Fruit fly (Drosophila melanogaster): ENCODE data around the gene B9d2.
A peak's percentile ranks its signal among the peaks of the same experiment; 100 is the strongest.

The B9d2 gene

DNA sequence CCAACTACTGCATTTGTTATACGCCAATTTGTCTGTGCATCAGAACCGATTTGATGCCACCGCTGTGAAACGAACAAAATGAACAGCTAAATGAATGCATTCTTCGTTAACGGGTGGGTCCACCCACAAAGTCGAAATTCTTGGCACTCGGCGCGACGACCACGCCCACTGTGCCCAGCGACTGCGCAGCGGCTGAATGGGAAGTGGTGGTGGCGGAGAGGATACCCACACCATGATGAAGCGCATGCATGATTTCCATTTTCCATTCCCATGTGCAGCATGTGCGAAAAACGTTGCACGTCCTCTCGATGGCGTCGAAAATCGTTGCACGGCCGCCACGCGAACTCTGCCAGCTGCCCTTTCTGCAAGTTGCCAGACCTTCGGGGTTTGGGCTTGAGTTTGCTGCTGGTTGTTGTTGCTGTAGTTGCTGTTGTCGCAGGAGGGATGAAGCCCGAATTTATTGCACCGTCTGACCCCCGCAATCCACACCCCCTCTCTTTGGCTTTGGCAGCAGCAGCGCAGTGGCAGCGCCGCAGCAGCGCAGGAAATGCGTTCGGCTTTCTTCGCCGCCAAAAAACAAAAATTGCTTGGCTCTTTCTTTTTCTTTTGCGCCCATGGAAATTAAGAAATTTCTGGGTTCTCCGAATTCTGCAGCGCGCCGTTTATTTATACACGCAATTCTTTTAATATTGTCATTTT is 49.2 kb downstream of the B9d2 start (continued):
- no peak for TF ChIP-seq Nf-YC (tag; optimal IDR thresholded peaks at IDR 0.05)

DNA sequence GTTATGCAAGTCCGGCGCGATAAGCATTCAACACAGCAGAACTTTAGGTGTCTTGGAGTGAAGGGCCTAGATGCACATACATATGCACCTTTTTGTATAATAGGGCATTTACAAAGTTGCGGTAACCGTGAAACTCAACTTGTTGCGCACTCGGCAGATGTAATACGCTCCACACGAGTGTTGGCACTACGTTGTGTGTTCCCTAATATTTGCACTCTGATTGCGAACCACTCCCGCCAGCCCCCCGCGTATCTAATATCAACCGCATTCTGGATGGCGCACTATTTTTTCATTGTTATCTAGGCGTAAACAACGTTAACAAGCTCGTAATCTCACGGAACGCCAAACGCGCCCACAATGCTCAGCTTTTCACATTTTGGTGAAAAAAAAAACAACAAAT is 50.1 kb downstream of the B9d2 start:
- TF ChIP-seq caup (GFP tag; optimal IDR thresholded peaks at IDR 0.05; ENCODE audit: severe bottlenecking) (peak; percentile 41), ato (GFP tag; IDR thresholded peaks at IDR 0.05; ENCODE audit: partially characterized antibody) (no peak), crol (GFP tag; IDR thresholded peaks at IDR 0.05) (0 out of 2 replicates have a peak, but pooled peaks have one; percentile 9), tx (GFP tag; optimal IDR thresholded peaks at IDR 0.05) (no peak), E2f1 (GFP tag; IDR thresholded peaks at IDR 0.05) (no peak), Sox100B (GFP tag; optimal IDR thresholded peaks at IDR 0.05) (no peak), CG13624 (GFP tag; optimal IDR thresholded peaks at IDR 0.05) (no peak), Ada2b (GFP tag; IDR thresholded peaks at IDR 0.05) (no peak), CG30431 (GFP tag; optimal IDR thresholded peaks at IDR 0.05) (no peak), CG2678 (tag; optimal IDR thresholded peaks at IDR 0.05) (peak; percentile 5), CG12236 (GFP tag; optimal IDR thresholded peaks at IDR 0.05) (no peak), gem (tag; optimal IDR thresholded peaks at IDR 0.05) (no peak), CG30020 (tag; optimal IDR thresholded peaks at IDR 0.05) (no peak), CG11696 (GFP tag; IDR thresholded peaks at IDR 0.05) (no peak), CG3163 (GFP tag; optimal IDR thresholded peaks at IDR 0.05) (no peak), BtbVII (GFP tag; optimal IDR thresholded peaks at IDR 0.05) (no peak), CG6175 (GFP tag; IDR thresholded peaks at IDR 0.05) (0 out of 3 replicates have a peak, but pooled peaks have one; percentile 14), sug (tag; optimal IDR thresholded peaks at IDR 0.05) (peak; percentile 61), Med (GFP tag) (peak; percentile 79), GATAe (GFP tag; conservative IDR thresholded peaks at IDR 0.05) (0 out of 2 replicates have a peak, but pooled peaks have one; percentile 42), Sin3A (optimal IDR thresholded peaks at IDR 0.05) (no peak), CG8290 (GFP tag; optimal IDR thresholded peaks at IDR 0.05) (no peak), CG8290 (tag; optimal IDR thresholded peaks at IDR 0.05) (peak in 1 of 2 experiments; percentile 38), CG18599 (GFP tag; optimal IDR thresholded peaks at IDR 0.05) (peak; percentile 16), mirr (GFP tag; optimal IDR thresholded peaks at IDR 0.05) (peak; percentile 6), Drgx (GFP tag; IDR thresholded peaks at IDR 0.05) (peak; percentile 28; the same call in 1 of the 2 replicates), Dip3 (GFP tag; optimal IDR thresholded peaks at IDR 0.05) (no peak), CG17328 (GFP tag; IDR thresholded peaks at IDR 0.05) (no peak), E2f2 (GFP tag; IDR thresholded peaks at IDR 0.05) (no peak), sd (tag; optimal IDR thresholded peaks at IDR 0.05) (peak; percentile 37), ssp (GFP tag; IDR thresholded peaks at IDR 0.05) (no peak), Pdp1 (GFP tag; optimal IDR thresholded peaks at IDR 0.05) (peak in 1 of 2 experiments; percentile 31), sr (GFP tag; IDR thresholded peaks at IDR 0.05) (no peak), CG13775 (GFP tag; optimal IDR thresholded peaks at IDR 0.05) (no peak), cwo (GFP tag; optimal IDR thresholded peaks at IDR 0.05) (peak; percentile 18), lab (GFP tag; optimal IDR thresholded peaks at IDR 0.05) (peak; percentile 59), schlank (tag; optimal IDR thresholded peaks at IDR 0.05) (peak; percentile 5), CG15514 (GFP tag; optimal IDR thresholded peaks at IDR 0.05) (peak; percentile 23), CG12769 (tag; optimal IDR thresholded peaks at IDR 0.05) (peak; percentile 59), Adf1 (GFP tag; IDR thresholded peaks at IDR 0.05) (no peak), CHES-1-like (GFP tag; optimal IDR thresholded peaks at IDR 0.05) (no peak), HHEX (GFP tag; optimal IDR thresholded peaks at IDR 0.05) (peak; percentile 28), Meics (GFP tag; optimal IDR thresholded peaks at IDR 0.05) (peak; percentile 18)

All from whole organism, embryonic.